Worm (Caenorhabditis elegans) whole organism, L3 larva: ENCODE results near the gene fbxb-42.

Source experiments
- R02D3.7 ChIP-seq: fragments of 150-350 bp; optimal IDR thresholded peaks from 2 replicates; lab custom pipeline; 2014; ENCODE audit warnings: missing biosample characterization, missing genetic modification characterization
- ZK546.5 ChIP-seq: sonication (generic microtip); optimal IDR thresholded peaks from 2 replicates; lab custom pipeline; 2017; ENCODE audit warnings: missing biosample characterization, missing genetic modification characterization
- ceh-16 ChIP-seq: sonication (generic microtip); optimal IDR thresholded peaks from 2 replicates; lab custom pipeline; 2017; ENCODE audit warnings: missing biosample characterization, missing genetic modification characterization
- ceh-28 ChIP-seq: fragments of 150-350 bp; optimal IDR thresholded peaks from 2 replicates; lab custom pipeline; 2014; ENCODE audit warnings: missing biosample characterization, missing genetic modification reagents, missing genetic modification characterization
- ceh-82 ChIP-seq: fragments of 150-350 bp; optimal IDR thresholded peaks from 2 replicates; lab custom pipeline; 2014; ENCODE audit warnings: missing biosample characterization, missing genetic modification characterization
- ceh-9 ChIP-seq: sonication (generic microtip); optimal IDR thresholded peaks from 2 replicates; lab custom pipeline; 2018; ENCODE audit warnings: missing biosample characterization, missing genetic modification characterization
- egl-27 ChIP-seq: sonication (generic microtip); optimal IDR thresholded peaks from 4 replicates; lab custom pipeline; 2017; ENCODE audit warnings: missing biosample characterization, missing genetic modification reagents, missing genetic modification characterization
- elt-2 ChIP-seq: sonication (generic microtip); optimal IDR thresholded peaks from 2 replicates; lab custom pipeline; 2016; ENCODE audit warnings: missing genetic modification reagents, mild to moderate bottlenecking, missing genetic modification characterization, missing compliant biosample characterization
- elt-3 ChIP-seq, 3 experiments: fragments of 150-350 bp in 1 of 3; sonication (generic microtip) in 2 of 3; optimal IDR thresholded peaks; 2 replicates in 2 of 3; 4 replicates in 1 of 3; lab custom pipeline; 2014 to 2017; ENCODE audit warnings: missing biosample characterization in 3 of 3, missing genetic modification characterization in 3 of 3
- fkh-10 ChIP-seq: sonication (generic microtip); optimal IDR thresholded peaks from 2 replicates; lab custom pipeline; 2017; ENCODE audit warnings: missing biosample characterization, missing genetic modification reagents, missing genetic modification characterization
- hmg-11 ChIP-seq: sonication (generic microtip); optimal IDR thresholded peaks from 2 replicates; lab custom pipeline; 2016; ENCODE audit warnings: missing genetic modification characterization, missing compliant biosample characterization
- jun-1 ChIP-seq: fragments of 150-350 bp; optimal IDR thresholded peaks from 2 replicates; lab custom pipeline; 2014; ENCODE audit warnings: missing biosample characterization, missing genetic modification reagents, missing genetic modification characterization
- lin-39 ChIP-seq: fragments of 150-350 bp; optimal IDR thresholded peaks from 2 replicates; lab custom pipeline; 2018; ENCODE audit warnings: missing biosample characterization, missing genetic modification reagents, missing genetic modification characterization
- lsy-12 ChIP-seq: sonication (generic microtip); optimal IDR thresholded peaks from 2 replicates; lab custom pipeline; 2016; ENCODE audit warnings: mild to moderate bottlenecking, missing genetic modification characterization, missing compliant biosample characterization
- mdl-1 ChIP-seq: fragments of 150-350 bp; optimal IDR thresholded peaks from 2 replicates; lab custom pipeline; 2014; ENCODE audit warnings: missing biosample characterization, missing genetic modification characterization
- nfya-1 ChIP-seq: sonication (generic microtip); optimal IDR thresholded peaks from 2 replicates; lab custom pipeline; 2017; ENCODE audit warnings: missing genetic modification characterization, mild to moderate bottlenecking, missing compliant biosample characterization, antibody characterized with exemption, moderate library complexity; ENCODE audit not compliant: insufficient read depth
- nhr-12 ChIP-seq: fragments of 150-350 bp; optimal IDR thresholded peaks from 2 replicates; lab custom pipeline; 2014; ENCODE audit warnings: missing biosample characterization, missing genetic modification characterization
- nhr-23 ChIP-seq: fragments of 150-350 bp; optimal IDR thresholded peaks from 2 replicates; lab custom pipeline; 2014; ENCODE audit warnings: missing biosample characterization, missing genetic modification reagents, missing genetic modification characterization
- nhr-237 ChIP-seq: fragments of 150-350 bp; optimal IDR thresholded peaks from 2 replicates; lab custom pipeline; 2014; ENCODE audit warnings: missing biosample characterization, missing genetic modification characterization
- nhr-25 ChIP-seq: sonication (generic microtip); optimal IDR thresholded peaks from 2 replicates; lab custom pipeline; 2017; ENCODE audit warnings: missing biosample characterization, missing genetic modification characterization
- nhr-28 ChIP-seq: fragments of 150-350 bp; optimal IDR thresholded peaks from 2 replicates; lab custom pipeline; 2014; ENCODE audit warnings: missing biosample characterization, missing genetic modification characterization
- nhr-43 ChIP-seq: sonication (generic microtip); optimal IDR thresholded peaks from 2 replicates; lab custom pipeline; 2016; ENCODE audit warnings: mild to moderate bottlenecking, missing genetic modification characterization, missing compliant biosample characterization; ENCODE audit not compliant: poor library complexity, severe bottlenecking
- nhr-76 ChIP-seq: fragments of 150-350 bp; sonication (generic microtip); optimal IDR thresholded peaks from 5 replicates; lab custom pipeline; 2014; ENCODE audit warnings: missing biosample characterization, missing genetic modification characterization
- pha-4 ChIP-seq: fragments of 150-350 bp; optimal IDR thresholded peaks from 2 replicates; lab custom pipeline; 2014; ENCODE audit warnings: missing biosample characterization, missing genetic modification reagents, missing genetic modification characterization
- pqm-1 ChIP-seq: fragments of 150-350 bp; optimal IDR thresholded peaks from 2 replicates; lab custom pipeline; 2017; ENCODE audit warnings: missing biosample characterization, missing genetic modification characterization, inconsistent platforms
- sea-2 ChIP-seq: fragments of 150-350 bp; sonication (generic microtip); optimal IDR thresholded peaks from 4 replicates; lab custom pipeline; 2014; ENCODE audit warnings: missing biosample characterization, missing genetic modification reagents, missing genetic modification characterization
- snpc-4 ChIP-seq: fragments of 150-350 bp; optimal IDR thresholded peaks from 2 replicates; lab custom pipeline; 2014; ENCODE audit warnings: missing biosample characterization, missing genetic modification characterization
- tbx-2 ChIP-seq: sonication (generic microtip); optimal IDR thresholded peaks from 2 replicates; lab custom pipeline; 2016; ENCODE audit warnings: mild to moderate bottlenecking, missing genetic modification characterization, missing compliant biosample characterization
- unc-39 ChIP-seq: sonication (generic microtip); optimal IDR thresholded peaks from 4 replicates; lab custom pipeline; 2017; ENCODE audit warnings: missing biosample characterization, missing genetic modification characterization
- unc-62 ChIP-seq: fragments of 150-350 bp; sonication (generic microtip); optimal IDR thresholded peaks from 4 replicates; lab custom pipeline; 2014; ENCODE audit warnings: missing biosample characterization, missing genetic modification reagents, missing genetic modification characterization
- zag-1 ChIP-seq: fragments of 150-350 bp; optimal IDR thresholded peaks from 2 replicates; lab custom pipeline; 2014; ENCODE audit warnings: missing biosample characterization, missing genetic modification characterization
- ztf-11 ChIP-seq: fragments of 150-350 bp; optimal IDR thresholded peaks from 2 replicates; lab custom pipeline; 2014; ENCODE audit warnings: missing biosample characterization, missing genetic modification characterization

fbxb-42 gene

ce11 chrII:1501614-1502355 is 35.6 kb upstream of the fbxb-42 start (continued):
- no peak for TF ChIP-seq ceh-16 (tag; lab: Kevin White, UChicago)
- TF ChIP-seq ceh-82: no peak
- TF ChIP-seq fkh-10: no peak
- TF ChIP-seq nhr-28 (tag; lab: Kevin White, UChicago): no peak
- TF ChIP-seq mdl-1 (tag; lab: Kevin White, UChicago): peak; percentile 65
- no peak for TF ChIP-seq ztf-11 (tag; lab: Kevin White, UChicago)
- TF ChIP-seq hmg-11: peak; percentile 49
- no peak for TF ChIP-seq ceh-28 (tag; lab: Kevin White, UChicago)
- no peak for TF ChIP-seq lsy-12 (tag; lab: Kevin White, UChicago)
- TF ChIP-seq, all 47 proteins: peak for 7

DNA sequence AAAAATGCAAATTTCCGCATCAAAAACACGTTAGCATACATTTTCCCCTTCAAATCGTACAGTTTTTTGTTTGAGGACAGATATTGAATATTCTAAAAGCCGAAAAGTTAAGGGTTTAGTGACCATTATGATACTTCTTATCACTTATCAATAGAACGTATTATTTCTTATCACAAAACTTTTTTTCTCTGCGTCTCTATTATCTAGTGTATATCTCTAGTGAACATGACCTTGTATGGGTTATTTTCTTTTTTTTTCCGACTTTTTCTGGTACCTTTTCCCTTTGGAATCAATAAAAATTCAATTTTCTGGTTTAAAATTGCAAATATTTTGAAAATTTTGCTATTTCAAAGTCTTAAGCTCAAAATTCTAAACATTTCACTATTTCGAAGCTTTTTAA is 33.8 kb upstream of the fbxb-42 start:
- TF ChIP-seq nhr-25 (tag; lab: Kevin White, UChicago): no peak
- no peak for TF ChIP-seq jun-1 (tag; lab: Kevin White, UChicago)
- TF ChIP-seq lin-39 (tag; lab: Kevin White, UChicago): no peak
- TF ChIP-seq ZK546.5 (tag; lab: Kevin White, UChicago): no peak
- no peak for TF ChIP-seq snpc-4 (tag; lab: Kevin White, UChicago)
- no peak for TF ChIP-seq unc-39
- no peak for TF ChIP-seq zag-1 (tag; lab: Kevin White, UChicago)
- no peak for TF ChIP-seq mdl-1 (tag; lab: Kevin White, UChicago)
- no peak for TF ChIP-seq ceh-82
- TF ChIP-seq ceh-28 (tag; lab: Kevin White, UChicago): no peak
- TF ChIP-seq elt-3 (tag; optimal IDR thresholded peaks at IDR 0.05; lab: Kevin White, UChicago): peak in 1 of 3 experiments; percentile 83
- TF ChIP-seq pha-4 (tag; lab: Kevin White, UChicago): peak; percentile 40
- TF ChIP-seq elt-2 (tag; lab: Kevin White, UChicago): peak; percentile 68
- no peak for TF ChIP-seq ceh-16 (tag; lab: Kevin White, UChicago)
- no peak for TF ChIP-seq lsy-12 (tag; lab: Kevin White, UChicago)
- TF ChIP-seq pqm-1 (tag; lab: Kevin White, UChicago): peak; percentile 20
- no peak for TF ChIP-seq nhr-76
- no peak for TF ChIP-seq egl-27 (tag; lab: Kevin White, UChicago)
- no peak for TF ChIP-seq nhr-43
- TF ChIP-seq fkh-10: no peak

DNA sequence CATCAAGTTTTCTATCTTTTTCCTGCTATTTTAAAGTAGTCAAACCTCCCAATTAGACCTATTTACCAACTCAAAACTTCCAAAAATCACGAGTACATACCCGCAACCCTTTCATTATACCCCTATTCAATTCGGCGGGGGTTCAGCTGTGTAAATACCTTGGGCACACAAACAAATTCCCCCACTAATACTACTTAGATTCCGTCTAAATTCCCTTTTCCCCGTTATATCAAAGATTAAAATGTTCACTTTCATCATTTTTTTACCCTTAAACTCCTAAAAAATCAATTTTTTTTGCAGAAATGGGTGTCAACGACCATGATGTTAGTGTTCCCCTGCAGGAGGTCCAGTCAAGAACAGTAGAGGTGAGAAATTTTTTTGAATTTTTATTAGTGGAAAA is 33.2 kb upstream of the fbxb-42 start, which contains the start of gene fdgt-1:
TSS of gene fdgt-1 (plus strand) at position 301 of the 400 bp plus-strand sequence.
- TF ChIP-seq pha-4 (tag; lab: Kevin White, UChicago) (peak; percentile 70), ceh-9 (tag; lab: Kevin White, UChicago) (no peak)
- TF ChIP-seq, all 47 proteins: peak for 1

ce11 chrII:1517354-1517753 is 20.1 kb upstream of the fbxb-42 start, which contains the start of gene math-45:
math-45 (minus strand) TSS chrII:1517454.
- TF ChIP-seq nhr-23 (tag; lab: Kevin White, UChicago) (no peak), elt-2 (tag; lab: Kevin White, UChicago) (peak; percentile 43), unc-62 (GFP tag; lab: Kevin White, UChicago) (no peak), R02D3.7 (tag; lab: Kevin White, UChicago) (no peak), nfya-1 (tag; lab: Kevin White, UChicago) (no peak), mdl-1 (tag; lab: Kevin White, UChicago) (no peak)

- TF ChIP-seq nhr-12 (tag; lab: Kevin White, UChicago) (no peak), sea-2 (GFP tag; lab: Kevin White, UChicago) (no peak), unc-39 (no peak), lin-39 (tag; lab: Kevin White, UChicago) (no peak), ceh-9 (tag; lab: Kevin White, UChicago) (no peak), lsy-12 (tag; lab: Kevin White, UChicago) (no peak), snpc-4 (tag; lab: Kevin White, UChicago) (no peak), nhr-25 (tag; lab: Kevin White, UChicago) (no peak), tbx-2 (tag; lab: Kevin White, UChicago) (no peak), fkh-10 (no peak), ZK546.5 (tag; lab: Kevin White, UChicago) (no peak), mdl-1 (tag; lab: Kevin White, UChicago) (no peak), nhr-43 (no peak), nhr-237 (tag; lab: Kevin White, UChicago) (no peak)
These were observed 18.5 kb upstream of the fbxb-42 start, which contains the start of gene Y51H7BR.8 for ce11 chrII:1518914-1519313. Y51H7BR.8 (plus strand) TSS chrII:1519214.
